Worm (Caenorhabditis elegans) whole organism, L4/young adult: ENCODE measurements around the gene C05G5.5.

ENCODE experiments used
- dao-5 ChIP-seq: sonication (generic microtip); optimal IDR thresholded peaks from 2 replicates; lab custom pipeline; 2016; ENCODE audit warnings: missing genotype, missing genetic modification characterization, moderate library complexity, missing compliant biosample characterization
- him-1 ChIP-seq: sonication (generic microtip); optimal IDR thresholded peaks from 2 replicates; lab custom pipeline; 2016; ENCODE audit warnings: missing genotype, missing genetic modification reagents, missing genetic modification characterization, missing compliant biosample characterization

- no peak for TF ChIP-seq him-1 (tag; lab: Kevin White, UChicago)
- no peak for TF ChIP-seq dao-5 (tag; lab: Kevin White, UChicago)
Measured at ce11 chrX:14797405-14797804, 36.5 kb upstream of the C05G5.5 start.
